Worm (Caenorhabditis elegans) whole organism, late embryonic: Measurements from ENCODE around the gene zim-1.

ENCODE experiments used
- C38D4.7 ChIP-seq: fragments of 200-800 bp; sonication (Bioruptor generic); optimal IDR thresholded peaks from 2 replicates; lab custom pipeline; 2018; ENCODE audit warnings: mild to moderate bottlenecking, missing genetic modification characterization, moderate library complexity, missing compliant biosample characterization
- K02D7.2 ChIP-seq: sonication (generic microtip); optimal IDR thresholded peaks from 2 replicates; lab custom pipeline; 2017; ENCODE audit warnings: mild to moderate bottlenecking, missing genetic modification characterization, missing compliant biosample characterization
- T23F11.4 ChIP-seq: fragments of 200-800 bp; sonication (Bioruptor generic); optimal IDR thresholded peaks from 2 replicates; lab custom pipeline; 2018; ENCODE audit warnings: mild to moderate bottlenecking, missing genetic modification characterization, missing compliant biosample characterization
- ama-1 ChIP-seq: fragments of 150-350 bp; optimal IDR thresholded peaks from 2 replicates; lab custom pipeline; 2014
- ceh-14 ChIP-seq: sonication (generic microtip); optimal IDR thresholded peaks from 2 replicates; lab custom pipeline; 2016; ENCODE audit warnings: missing genotype, missing genetic modification characterization, missing compliant biosample characterization
- ceh-19 ChIP-seq: fragments of 200-800 bp; sonication (Bioruptor generic); optimal IDR thresholded peaks from 2 replicates; lab custom pipeline; 2018; ENCODE audit warnings: mild to moderate bottlenecking, missing genetic modification characterization, missing compliant biosample characterization
- ceh-22 ChIP-seq: sonication (generic microtip); optimal IDR thresholded peaks from 2 replicates; lab custom pipeline; 2017; ENCODE audit warnings: missing biosample characterization, missing genetic modification characterization
- ceh-30 ChIP-seq: fragments of 150-350 bp; optimal IDR thresholded peaks from 2 replicates; lab custom pipeline; 2014; ENCODE audit warnings: missing biosample characterization, missing genetic modification characterization
- ceh-31 ChIP-seq: sonication (generic microtip); optimal IDR thresholded peaks from 2 replicates; lab custom pipeline; 2016; ENCODE audit warnings: missing genetic modification characterization, missing compliant biosample characterization
- ceh-34 ChIP-seq: sonication (generic microtip); optimal IDR thresholded peaks from 2 replicates; lab custom pipeline; 2016; ENCODE audit warnings: mild to moderate bottlenecking, missing genetic modification characterization, missing compliant biosample characterization
- ceh-45 ChIP-seq: fragments of 200-800 bp; sonication (Bioruptor generic); IDR thresholded peaks from 2 replicates; pipeline ENCODE4 v1.3.6; 2022; ENCODE audit warnings: missing genetic modification reagents, missing genetic modification characterization, missing compliant biosample characterization
- ceh-48 ChIP-seq: sonication (generic microtip); optimal IDR thresholded peaks from 2 replicates; lab custom pipeline; 2016; ENCODE audit warnings: missing genetic modification characterization, inconsistent platforms, missing compliant biosample characterization
- ceh-9 ChIP-seq: sonication (generic microtip); optimal IDR thresholded peaks from 2 replicates; lab custom pipeline; 2016; ENCODE audit warnings: mild to moderate bottlenecking, missing genetic modification characterization, inconsistent platforms, missing compliant biosample characterization
- dve-1 ChIP-seq: sonication (generic microtip); optimal IDR thresholded peaks from 2 replicates; lab custom pipeline; 2017; ENCODE audit warnings: antibody characterized with exemption, mild to moderate bottlenecking, missing genetic modification characterization, missing compliant biosample characterization
- ets-4 ChIP-seq: sonication (generic microtip); optimal IDR thresholded peaks from 2 replicates; lab custom pipeline; 2016; ENCODE audit warnings: missing genetic modification characterization, missing compliant biosample characterization
- eyg-1 ChIP-seq: sonication (generic microtip); optimal IDR thresholded peaks from 2 replicates; lab custom pipeline; 2016; ENCODE audit warnings: missing genotype, missing genetic modification characterization, missing compliant biosample characterization
- fkh-10 ChIP-seq: fragments of 150-350 bp; optimal IDR thresholded peaks from 2 replicates; lab custom pipeline; 2014; ENCODE audit warnings: missing biosample characterization, missing genetic modification reagents, missing genetic modification characterization
- fkh-6 ChIP-seq: sonication (generic microtip); optimal IDR thresholded peaks from 2 replicates; lab custom pipeline; 2016; ENCODE audit warnings: missing genetic modification characterization, missing compliant biosample characterization
- gmeb-2 ChIP-seq: sonication (generic microtip); optimal IDR thresholded peaks from 2 replicates; lab custom pipeline; 2016; ENCODE audit warnings: missing genetic modification characterization, inconsistent platforms, missing compliant biosample characterization
- mec-3 ChIP-seq: sonication (generic microtip); optimal IDR thresholded peaks from 2 replicates; lab custom pipeline; 2016; ENCODE audit warnings: borderline replicate concordance, missing genetic modification characterization, missing compliant biosample characterization
- nfya-1 ChIP-seq: sonication (generic microtip); optimal IDR thresholded peaks from 2 replicates; lab custom pipeline; 2017; ENCODE audit warnings: missing genetic modification characterization, mild to moderate bottlenecking, missing compliant biosample characterization, antibody characterized with exemption, moderate library complexity
- nhr-11 ChIP-seq: fragments of 150-350 bp; optimal IDR thresholded peaks from 2 replicates; lab custom pipeline; 2014; ENCODE audit warnings: missing biosample characterization, missing genetic modification characterization
- nhr-232 ChIP-seq: sonication (generic microtip); optimal IDR thresholded peaks from 2 replicates; lab custom pipeline; 2016; ENCODE audit warnings: missing genetic modification characterization, missing compliant biosample characterization
- npax-4 ChIP-seq: sonication (generic microtip); optimal IDR thresholded peaks from 2 replicates; lab custom pipeline; 2016; ENCODE audit warnings: missing genetic modification characterization, missing compliant biosample characterization
- odd-2 ChIP-seq: sonication (generic microtip); optimal IDR thresholded peaks from 2 replicates; lab custom pipeline; 2017; ENCODE audit warnings: antibody characterized with exemption, mild to moderate bottlenecking, missing genetic modification characterization, missing compliant biosample characterization
- pax-1 ChIP-seq: fragments of 150-350 bp; optimal IDR thresholded peaks from 2 replicates; lab custom pipeline; 2014; ENCODE audit warnings: missing biosample characterization, missing genetic modification characterization
- rnt-1 ChIP-seq: sonication (generic microtip); optimal IDR thresholded peaks from 2 replicates; lab custom pipeline; 2016; ENCODE audit warnings: missing genetic modification characterization, missing compliant biosample characterization
- sdc-2 ChIP-seq: sonication (generic microtip); optimal IDR thresholded peaks from 2 replicates; lab custom pipeline; 2016; ENCODE audit warnings: missing genotype, missing genetic modification characterization, missing compliant biosample characterization
- sox-4 ChIP-seq: sonication (generic microtip); optimal IDR thresholded peaks from 2 replicates; lab custom pipeline; 2017; ENCODE audit warnings: mild to moderate bottlenecking, missing genetic modification characterization, inconsistent platforms, missing compliant biosample characterization
- syd-9 ChIP-seq: sonication (generic microtip); optimal IDR thresholded peaks from 2 replicates; lab custom pipeline; 2016; ENCODE audit warnings: mild to moderate bottlenecking, missing genetic modification characterization, moderate library complexity, missing compliant biosample characterization
- tbx-2 ChIP-seq: sonication (generic microtip); optimal IDR thresholded peaks from 2 replicates; lab custom pipeline; 2016; ENCODE audit warnings: missing genetic modification characterization, missing compliant biosample characterization
- tbx-7 ChIP-seq: sonication (generic microtip); optimal IDR thresholded peaks from 2 replicates; lab custom pipeline; 2016; ENCODE audit warnings: missing genotype, missing genetic modification characterization, missing compliant biosample characterization
- unc-3 ChIP-seq, 2 experiments: fragments of 200-800 bp in 1 of 2; sonication (Bioruptor generic) in 1 of 2; sonication (generic microtip) in 1 of 2; conservative IDR thresholded peaks in 1 of 2; optimal IDR thresholded peaks in 1 of 2; 2 replicates each; pipeline versions ENCODE4 v1.3.6 to Lab custom; 2016 to 2022; ENCODE audit warnings: missing compliant biosample characterization in 2 of 2, missing genetic modification characterization in 2 of 2, missing genetic modification reagents in 1 of 2
- unc-55 ChIP-seq: sonication (generic microtip); optimal IDR thresholded peaks from 2 replicates; lab custom pipeline; 2017; ENCODE audit warnings: missing biosample characterization, missing genetic modification reagents, missing genetic modification characterization
- unc-86 ChIP-seq: sonication (generic microtip); optimal IDR thresholded peaks from 2 replicates; lab custom pipeline; 2016; ENCODE audit warnings: missing genetic modification characterization, missing compliant biosample characterization

Gene zim-1

ce11 chrIV:10590649-10591048, 43.8 kb downstream of the zim-1 start, which contains the start of the genes C43F9.5 and nkb-2:
Gene C43F9.5, minus strand, starts transcription at chrIV:10590749.
Gene nkb-2, plus strand, starts transcription at chrIV:10590925.
- TF ChIP-seq fkh-6 (tag; lab: Kevin White, UChicago) (no peak), ceh-30 (tag; lab: Kevin White, UChicago) (no peak), tbx-7 (tag; lab: Kevin White, UChicago) (no peak)

- TF ChIP-seq tbx-7 (tag; lab: Kevin White, UChicago) (no peak), nfya-1 (tag; lab: Kevin White, UChicago) (no peak), pax-1 (tag; lab: Kevin White, UChicago) (no peak), nhr-11 (tag; lab: Kevin White, UChicago) (no peak), ets-4 (tag; lab: Kevin White, UChicago) (no peak), odd-2 (tag; lab: Kevin White, UChicago) (no peak), nhr-232 (tag; lab: Kevin White, UChicago) (no peak), K02D7.2 (tag; lab: Kevin White, UChicago) (no peak), ceh-22 (no peak), C38D4.7 (no peak), ceh-31 (tag; lab: Kevin White, UChicago) (no peak), mec-3 (no peak)
Observed at ce11 chrIV:10593570-10593969, 46.7 kb downstream of the zim-1 start, which contains the start of gene C43F9.7. Gene C43F9.7, minus strand, starts transcription at chrIV:10593670.

- no peak for TF ChIP-seq tbx-2
- no peak for TF ChIP-seq unc-55 (GFP tag; lab: Kevin White, UChicago)
- no peak for TF ChIP-seq sox-4 (tag; lab: Kevin White, UChicago)
- TF ChIP-seq eyg-1 (tag; lab: Kevin White, UChicago): no peak
- TF ChIP-seq dve-1 (tag; lab: Kevin White, UChicago): no peak
- no peak for TF ChIP-seq unc-3 (GFP tag; conservative IDR thresholded peaks at IDR 0.05; lab: Robert Waterston, UW)
- no peak for TF ChIP-seq unc-3 (tag; optimal IDR thresholded peaks at IDR 0.05; lab: Kevin White, UChicago)
- TF ChIP-seq ceh-9 (tag; lab: Kevin White, UChicago): no peak
- TF ChIP-seq pax-1 (tag; lab: Kevin White, UChicago): no peak
- no peak for TF ChIP-seq gmeb-2 (tag; lab: Kevin White, UChicago)
- no peak for TF ChIP-seq ceh-34 (tag; lab: Kevin White, UChicago)
- no peak for TF ChIP-seq unc-86
Observed at ce11 chrIV:10596505-10596904, 49.6 kb downstream of the zim-1 start, which contains the start of gene C43F9.11. Gene C43F9.11, plus strand, starts transcription at chrIV:10596805.

- TF ChIP-seq T23F11.4 (GFP tag; lab: Kevin White, UChicago) (no peak), npax-4 (no peak), fkh-6 (tag; lab: Kevin White, UChicago) (no peak), ceh-45 (no peak), rnt-1 (tag; lab: Kevin White, UChicago) (no peak), tbx-7 (tag; lab: Kevin White, UChicago) (no peak), sdc-2 (no peak), eyg-1 (tag; lab: Kevin White, UChicago) (no peak), unc-3 (GFP tag; conservative IDR thresholded peaks at IDR 0.05; lab: Robert Waterston, UW) (no peak), unc-3 (tag; optimal IDR thresholded peaks at IDR 0.05; lab: Kevin White, UChicago) (no peak), ceh-19 (GFP tag; lab: Kevin White, UChicago) (no peak), dve-1 (tag; lab: Kevin White, UChicago) (no peak), ama-1 (lab: Kevin White, UChicago) (no peak), mec-3 (no peak), ceh-14 (no peak), pax-1 (tag; lab: Kevin White, UChicago) (no peak), syd-9 (no peak), fkh-10 (GFP tag; lab: Kevin White, UChicago) (no peak), ceh-31 (tag; lab: Kevin White, UChicago) (no peak), ceh-48 (tag; lab: Kevin White, UChicago) (no peak), ceh-30 (tag; lab: Kevin White, UChicago) (no peak)
Observed at ce11 chrIV:10599983-10600382, 53.1 kb downstream of the zim-1 start, which contains the start of gene R09H10.1. Gene R09H10.1, plus strand, starts transcription at chrIV:10600283.
